Worm (Caenorhabditis elegans): Measurements from ENCODE around the gene lgc-11.

DNA sequence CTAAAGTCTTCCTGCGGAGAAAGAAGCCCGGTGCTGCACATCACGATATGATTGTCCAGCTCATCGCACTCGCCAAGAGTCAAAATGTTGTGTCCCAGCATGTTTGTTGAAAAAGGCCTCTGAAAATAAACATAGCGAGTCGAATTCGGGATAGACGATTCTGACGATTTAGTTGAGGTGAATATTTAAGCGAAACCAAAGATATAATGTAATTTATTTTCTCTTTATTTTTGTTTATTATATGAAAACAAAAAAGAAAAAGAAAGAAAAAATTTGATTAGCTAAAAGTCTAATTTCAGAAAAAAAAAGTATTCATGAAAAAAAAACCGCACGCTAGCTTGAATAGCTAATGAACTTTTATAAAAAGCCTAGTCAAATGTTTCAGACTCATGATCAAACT is 26.2 kb upstream of the lgc-11 start, which contains the start of gene ceh-14:
- TF ChIP-seq rpc-1 (optimal IDR thresholded peaks at IDR 0.05) (no peak), rpc-1 (tag; optimal IDR thresholded peaks at IDR 0.05) (no peak), F33H1.4 (GFP tag; IDR thresholded peaks at IDR 0.05) (no peak), egl-18 (GFP tag; IDR thresholded peaks at IDR 0.05) (no peak), pha-4 (tag; optimal IDR thresholded peaks at IDR 0.05) (no peak), lsy-27 (tag; optimal IDR thresholded peaks at IDR 0.05; ENCODE audit: borderline replicate concordance, insufficient read depth) (no peak), nfya-1 (tag; optimal IDR thresholded peaks at IDR 0.05; ENCODE audit: borderline replicate concordance, insufficient read depth) (no peak), sea-2 (GFP tag; IDR thresholded peaks at IDR 0.05) (no peak), ekl-4 (GFP tag; IDR thresholded peaks at IDR 0.05) (no peak), Y79H2A.3 (GFP tag; conservative IDR thresholded peaks at IDR 0.05) (no peak)
